Worm (Caenorhabditis elegans): ENCODE data around the gene F10E9.7.

F10E9.7 gene

ce11 chrIII:8324412-8324811 is 17.2 kb upstream of the F10E9.7 start, which contains the start of gene F10E9.12:
F10E9.12 (plus strand) TSS chrIII:8324542.
- TF ChIP-seq pros-1 (tag; optimal IDR thresholded peaks at IDR 0.05) (no peak), nfya-1 (tag; optimal IDR thresholded peaks at IDR 0.05) (no peak), ets-4 (tag; optimal IDR thresholded peaks at IDR 0.05) (no peak), T23F11.4 (GFP tag; optimal IDR thresholded peaks at IDR 0.05) (no peak), elt-2 (tag; optimal IDR thresholded peaks at IDR 0.05) (no peak), F13H6.1 (tag; optimal IDR thresholded peaks at IDR 0.05) (no peak), Y22D7AL.16 (tag; optimal IDR thresholded peaks at IDR 0.05) (no peak), ceh-14 (tag; optimal IDR thresholded peaks at IDR 0.05) (no peak), hlh-6 (tag; optimal IDR thresholded peaks at IDR 0.05) (no peak), unc-86 (tag; optimal IDR thresholded peaks at IDR 0.05) (no peak), ceh-9 (tag; optimal IDR thresholded peaks at IDR 0.05) (no peak), C38D4.7 (GFP tag; optimal IDR thresholded peaks at IDR 0.05) (no peak), hlh-8 (tag; optimal IDR thresholded peaks at IDR 0.05) (no peak), pat-9 (tag; optimal IDR thresholded peaks at IDR 0.05) (no peak)

DNA sequence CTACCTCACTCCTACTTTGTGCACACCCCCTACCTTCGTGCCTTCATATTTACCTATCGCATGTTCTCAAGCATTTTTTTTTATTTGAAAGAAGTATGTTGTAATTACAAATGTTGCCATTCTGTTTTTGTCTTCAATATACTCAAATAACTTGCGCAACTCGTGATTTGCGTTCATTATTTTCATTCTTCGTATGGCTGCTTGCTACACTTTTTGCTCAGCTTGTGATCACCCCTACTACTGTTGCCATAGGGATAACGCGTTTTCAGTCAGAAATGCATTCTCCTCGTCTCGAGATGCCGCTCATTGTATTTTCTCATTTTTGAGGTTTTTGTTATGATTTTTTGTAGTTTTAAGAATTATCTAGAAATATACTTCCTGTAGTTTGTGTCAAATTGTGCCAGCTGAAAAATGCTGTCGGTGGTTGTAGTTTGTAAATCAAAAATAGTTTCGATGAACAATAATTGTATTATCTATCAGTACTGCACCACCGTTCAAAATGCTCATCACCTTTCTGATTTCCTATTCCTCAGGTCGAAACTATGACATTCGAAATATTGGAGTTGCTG is 15.5 kb upstream of the F10E9.7 start, which contains the start of gene F10E9.1:
Gene F10E9.1 (plus strand): TSS at position 519 of the 569 bp plus-strand sequence.
- TF ChIP-seq hlh-13 (GFP tag; optimal IDR thresholded peaks at IDR 0.05) (no peak), sox-2 (GFP tag; IDR thresholded peaks at IDR 0.05) (no peak), ztf-16 (tag; optimal IDR thresholded peaks at IDR 0.05) (no peak), ceh-2 (tag; optimal IDR thresholded peaks at IDR 0.05) (no peak), tbx-7 (tag; optimal IDR thresholded peaks at IDR 0.05) (no peak), nhr-232 (tag; optimal IDR thresholded peaks at IDR 0.05) (no peak), ceh-18 (tag; optimal IDR thresholded peaks at IDR 0.05) (no peak), gmeb-2 (tag; optimal IDR thresholded peaks at IDR 0.05) (no peak), K02D7.2 (tag; optimal IDR thresholded peaks at IDR 0.05) (no peak), unc-42 (tag; optimal IDR thresholded peaks at IDR 0.05) (no peak), ceh-30 (tag; optimal IDR thresholded peaks at IDR 0.05) (no peak), ets-4 (tag; optimal IDR thresholded peaks at IDR 0.05) (no peak)

DNA sequence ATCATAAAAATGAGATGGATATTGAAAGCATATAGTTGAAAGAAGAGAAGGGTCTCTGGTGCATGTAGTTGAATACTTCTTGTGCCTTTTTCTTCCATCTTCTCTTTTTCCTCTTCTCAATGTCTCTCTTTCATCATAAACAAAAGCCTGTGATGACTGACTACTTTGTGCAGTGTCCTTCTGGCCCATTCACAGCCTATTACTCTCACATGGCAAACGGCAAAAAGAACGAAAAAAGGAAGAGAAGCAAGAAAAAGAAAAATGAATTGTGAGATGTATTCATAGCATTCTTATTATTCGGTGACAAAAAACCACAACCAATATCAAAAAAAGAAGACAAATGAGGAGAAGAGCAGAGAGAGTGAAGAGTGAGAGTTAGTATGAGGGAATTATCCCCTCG is 14.0 kb upstream of the F10E9.7 start:
- no peak for TF ChIP-seq hlh-13 (GFP tag; optimal IDR thresholded peaks at IDR 0.05)
- no peak for TF ChIP-seq fkh-10 (GFP tag; optimal IDR thresholded peaks at IDR 0.05)
- TF ChIP-seq ceh-48 (tag; optimal IDR thresholded peaks at IDR 0.05), result no peak
- TF ChIP-seq fkh-6 (tag; optimal IDR thresholded peaks at IDR 0.05), result no peak
- TF ChIP-seq T23F11.4 (GFP tag; optimal IDR thresholded peaks at IDR 0.05), result no peak
- TF ChIP-seq ceh-22 (tag; optimal IDR thresholded peaks at IDR 0.05), result no peak
- TF ChIP-seq ceh-24 (tag; optimal IDR thresholded peaks at IDR 0.05), result no peak

DNA sequence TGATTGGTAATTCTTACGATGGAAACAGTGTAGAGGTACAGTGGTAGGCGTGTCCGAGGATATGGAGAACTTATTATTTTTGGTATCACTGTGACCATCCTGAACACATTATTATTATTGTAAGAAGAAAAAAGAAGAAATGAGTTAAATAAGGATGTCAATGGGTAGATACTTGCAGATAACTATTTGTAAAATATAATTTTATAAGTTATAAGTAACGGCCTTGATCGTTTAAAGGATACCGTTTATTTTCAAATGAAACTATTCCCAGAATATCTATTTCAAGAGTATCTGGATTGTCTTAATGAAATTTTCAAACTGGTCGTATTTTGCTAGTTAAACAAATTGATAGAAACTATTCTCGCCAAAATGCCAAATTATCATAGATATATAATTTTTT is 12.9 kb upstream of the F10E9.7 start, which contains the start of gene F10E9.10:
Gene F10E9.10 (minus strand): TSS at position 101 of the 400 bp plus-strand sequence.
- TF ChIP-seq fkh-10 (GFP tag; optimal IDR thresholded peaks at IDR 0.05), result no peak
- TF ChIP-seq pag-3 (tag; optimal IDR thresholded peaks at IDR 0.05; ENCODE audit: borderline replicate concordance), result no peak
- no peak for TF ChIP-seq ceh-6 (GFP tag; optimal IDR thresholded peaks at IDR 0.05)
- no peak for TF ChIP-seq fax-1 (tag; optimal IDR thresholded peaks at IDR 0.05)
- no peak for TF ChIP-seq sox-2 (GFP tag; IDR thresholded peaks at IDR 0.05)
- no peak for TF ChIP-seq ceh-19 (GFP tag; optimal IDR thresholded peaks at IDR 0.05)
- no peak for TF ChIP-seq ets-4 (tag; optimal IDR thresholded peaks at IDR 0.05)
- TF ChIP-seq Y22D7AL.16 (tag; optimal IDR thresholded peaks at IDR 0.05), result no peak
- no peak for TF ChIP-seq unc-42 (tag; optimal IDR thresholded peaks at IDR 0.05)
- TF ChIP-seq ceh-45 (GFP tag; IDR thresholded peaks at IDR 0.05), result no peak
- TF ChIP-seq ceh-18 (tag; optimal IDR thresholded peaks at IDR 0.05), result no peak
- TF ChIP-seq sdc-2 (tag; optimal IDR thresholded peaks at IDR 0.05), result no peak
- TF ChIP-seq F13H6.1 (tag; optimal IDR thresholded peaks at IDR 0.05), result no peak
- no peak for TF ChIP-seq zip-5 (tag; optimal IDR thresholded peaks at IDR 0.05)
- TF ChIP-seq tbx-2 (tag; optimal IDR thresholded peaks at IDR 0.05), result no peak
